Fruit fly (Drosophila melanogaster): Measurements from ENCODE around the gene I-t.

The I-t gene

DNA sequence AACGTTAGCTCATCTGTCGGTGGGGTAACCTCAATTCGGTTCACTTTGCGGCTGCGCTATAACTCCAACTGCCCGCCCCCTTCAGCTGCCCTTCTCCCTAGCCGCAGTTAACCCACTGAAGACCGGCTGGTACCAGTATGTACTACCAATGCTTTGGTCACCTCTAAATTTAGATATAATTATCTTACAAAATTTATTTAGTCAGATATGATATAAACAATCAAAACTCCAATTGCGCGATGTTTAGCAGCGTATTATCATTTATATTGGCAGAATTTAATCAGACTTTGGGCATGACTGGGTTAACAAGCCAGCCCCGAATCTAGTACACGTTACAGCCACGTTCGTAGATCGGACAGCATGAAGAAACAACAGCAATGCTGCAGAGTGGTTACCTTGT is 42.1 kb upstream of the I-t start (continued):
- TF ChIP-seq HLH4C (GFP tag; IDR thresholded peaks at IDR 0.05; ENCODE audit: partially characterized antibody) (no peak), CG2116 (GFP tag; optimal IDR thresholded peaks at IDR 0.05) (no peak), CG6689 (GFP tag; IDR thresholded peaks at IDR 0.05) (no peak), CG7745 (tag; optimal IDR thresholded peaks at IDR 0.05) (no peak), org-1 (GFP tag; optimal IDR thresholded peaks at IDR 0.05) (no peak), ATbp (GFP tag; optimal IDR thresholded peaks at IDR 0.05) (peak; percentile 48), CG1792 (GFP tag; optimal IDR thresholded peaks at IDR 0.05) (no peak), CG4820 (GFP tag; optimal IDR thresholded peaks at IDR 0.05) (peak; percentile 30), Dip2 (GFP tag; IDR thresholded peaks at IDR 0.05) (no peak), sr (GFP tag; IDR thresholded peaks at IDR 0.05) (0 out of 3 replicates have a peak, but pooled peaks have one; percentile 4), YL-1 (GFP tag; optimal IDR thresholded peaks at IDR 0.05) (no peak), tll (GFP tag; optimal IDR thresholded peaks at IDR 0.05) (no peak), dm (GFP tag; optimal IDR thresholded peaks at IDR 0.05) (no peak), CG12219 (GFP tag; optimal IDR thresholded peaks at IDR 0.05) (peak; percentile 57), CG8388 (GFP tag; optimal IDR thresholded peaks at IDR 0.05) (no peak), Bgb (GFP tag; IDR thresholded peaks at IDR 0.05; ENCODE audit: partially characterized antibody) (no peak), Lpt (GFP tag; optimal IDR thresholded peaks at IDR 0.05) (no peak), CG2712 (tag; optimal IDR thresholded peaks at IDR 0.05) (peak; percentile 64), CG15696 (tag; optimal IDR thresholded peaks at IDR 0.05) (no peak), CG42726 (GFP tag; IDR thresholded peaks at IDR 0.05; ENCODE audit: partially characterized antibody) (no peak), CG6765 (GFP tag; optimal IDR thresholded peaks at IDR 0.05) (no peak), gt (GFP tag; IDR thresholded peaks at IDR 0.05) (no peak), CG7839 (tag; optimal IDR thresholded peaks at IDR 0.05) (peak; percentile 66), CG18764 (GFP tag; optimal IDR thresholded peaks at IDR 0.05) (no peak), CG34376 (GFP tag; optimal IDR thresholded peaks at IDR 0.05) (no peak), Ets65A (GFP tag) (peak; percentile 56), CG1602 (GFP tag; optimal IDR thresholded peaks at IDR 0.05) (no peak), Sry-δ (GFP tag; optimal IDR thresholded peaks at IDR 0.05) (no peak), Mad (GFP tag; optimal IDR thresholded peaks at IDR 0.05) (no peak), sim (GFP tag; IDR thresholded peaks at IDR 0.05) (0 out of 2 replicates have a peak, but pooled peaks have one; percentile 9), CG7556 (GFP tag; optimal IDR thresholded peaks at IDR 0.05) (peak; percentile 44), MTF-1 (GFP tag; optimal IDR thresholded peaks at IDR 0.05; ENCODE audit: borderline replicate concordance) (peak; percentile 36), Rfx (GFP tag; IDR thresholded peaks at IDR 0.05) (peak; percentile 54), odd (GFP tag; optimal IDR thresholded peaks at IDR 0.05) (peak; percentile 42), hkb (optimal IDR thresholded peaks at IDR 0.05) (no peak), hkb (GFP tag; IDR thresholded peaks at IDR 0.05) (peak; percentile 64), CG30403 (GFP tag; optimal IDR thresholded peaks at IDR 0.05) (peak; percentile 34), C15 (GFP tag; IDR thresholded peaks at IDR 0.05) (no peak), CG6175 (GFP tag; IDR thresholded peaks at IDR 0.05) (no peak), CG17359 (tag; optimal IDR thresholded peaks at IDR 0.05) (peak; percentile 59), B-H2 (GFP tag; optimal IDR thresholded peaks at IDR 0.05) (no peak), crol (GFP tag; IDR thresholded peaks at IDR 0.05) (peak; percentile 35), CG17328 (GFP tag; IDR thresholded peaks at IDR 0.05) (peak; percentile 54; the same call in 1 of the 2 replicates), toy (GFP tag; IDR thresholded peaks at IDR 0.05) (no peak), eve (GFP tag; optimal IDR thresholded peaks at IDR 0.05) (no peak), CG9727 (GFP tag; optimal IDR thresholded peaks at IDR 0.05) (peak; percentile 8), CG6654 (GFP tag; optimal IDR thresholded peaks at IDR 0.05) (no peak), CG13123 (GFP tag; optimal IDR thresholded peaks at IDR 0.05) (no peak), az2 (GFP tag; optimal IDR thresholded peaks at IDR 0.05) (peak; percentile 27), Poxn (GFP tag; IDR thresholded peaks at IDR 0.05) (no peak), CG1529 (GFP tag; optimal IDR thresholded peaks at IDR 0.05) (no peak), CG7372 (GFP tag; IDR thresholded peaks at IDR 0.05) (0 out of 2 replicates have a peak, but pooled peaks have one; percentile 20)
